Worm (Caenorhabditis elegans) whole organism, early embryonic: Measurements from ENCODE around the gene tsp-13.

ENCODE experiments used
- B0310.2 ChIP-seq: sonication (generic microtip); optimal IDR thresholded peaks from 2 replicates; lab custom pipeline; 2016; ENCODE audit warnings: mild to moderate bottlenecking, missing genetic modification characterization, missing compliant biosample characterization
- F13C5.2 ChIP-seq: sonication (generic microtip); optimal IDR thresholded peaks from 2 replicates; lab custom pipeline; 2017; ENCODE audit warnings: mild to moderate bottlenecking, missing genetic modification characterization, inconsistent platforms, missing compliant biosample characterization
- aly-1 ChIP-seq: sonication (generic microtip); optimal IDR thresholded peaks from 2 replicates; lab custom pipeline; 2016; ENCODE audit warnings: missing genetic modification characterization, missing compliant biosample characterization
- ama-1 ChIP-seq: fragments of 150-350 bp; optimal IDR thresholded peaks from 2 replicates; lab custom pipeline; 2014
- ceh-36 ChIP-seq: sonication (generic microtip); optimal IDR thresholded peaks from 2 replicates; lab custom pipeline; 2016; ENCODE audit warnings: missing genetic modification characterization, inconsistent platforms, missing compliant biosample characterization
- ets-7 ChIP-seq: sonication (generic microtip); optimal IDR thresholded peaks from 2 replicates; lab custom pipeline; 2016; ENCODE audit warnings: missing genotype, missing genetic modification characterization, missing compliant biosample characterization
- flt-1 ChIP-seq: fragments of 200-800 bp; sonication (Bioruptor generic); IDR thresholded peaks from 2 replicates; pipeline ENCODE4 v1.3.6; 2022; ENCODE audit warnings: missing genetic modification characterization, missing compliant biosample characterization
- hmbx-1 ChIP-seq: sonication (generic microtip); optimal IDR thresholded peaks from 2 replicates; lab custom pipeline; 2016; ENCODE audit warnings: mild to moderate bottlenecking, missing genetic modification characterization, missing compliant biosample characterization
- hmg-4 ChIP-seq: fragments of 200-800 bp; sonication (Bioruptor generic); optimal IDR thresholded peaks from 2 replicates; lab custom pipeline; 2018; ENCODE audit warnings: mild to moderate bottlenecking, missing genetic modification characterization, missing compliant biosample characterization
- pes-1 ChIP-seq: fragments of 200-800 bp; sonication (Bioruptor generic); IDR thresholded peaks from 2 replicates; pipeline ENCODE4 v1.3.6; 2022; ENCODE audit warnings: missing genetic modification reagents, missing genetic modification characterization, missing compliant biosample characterization
- scrt-1 ChIP-seq: fragments of 200-800 bp; sonication (Bioruptor generic); IDR thresholded peaks from 2 replicates; pipeline ENCODE4 v1.3.6; 2022; ENCODE audit warnings: missing genetic modification characterization, missing compliant biosample characterization
- sea-1 ChIP-seq: fragments of 200-800 bp; sonication (Bioruptor generic); conservative IDR thresholded peaks from 2 replicates; pipeline ENCODE4 v1.3.6; 2022; ENCODE audit warnings: missing genetic modification characterization, missing compliant biosample characterization
- tbx-11 ChIP-seq: fragments of 200-800 bp; sonication (Bioruptor generic); IDR thresholded peaks from 2 replicates; pipeline ENCODE4 v1.3.6; 2022; ENCODE audit warnings: missing genetic modification characterization, missing compliant biosample characterization
- tbx-37 ChIP-seq: fragments of 200-800 bp; sonication (Bioruptor generic); conservative IDR thresholded peaks from 2 replicates; pipeline ENCODE4 v1.3.6; 2022; ENCODE audit warnings: missing genetic modification reagents, missing genetic modification characterization, missing compliant biosample characterization

ce11 chrV:19178896-19179295, 25.0 kb downstream of the tsp-13 start:
- no peak for TF ChIP-seq aly-1 (tag; lab: Kevin White, UChicago)
- TF ChIP-seq scrt-1 (GFP tag; lab: Robert Waterston, UW) = no peak
- no peak for TF ChIP-seq tbx-11 (GFP tag; lab: Robert Waterston, UW)
- no peak for TF ChIP-seq ama-1 (lab: Kevin White, UChicago)
- TF ChIP-seq F13C5.2 (tag; lab: Kevin White, UChicago) = no peak
- no peak for TF ChIP-seq hmbx-1 (tag; lab: Kevin White, UChicago)
- TF ChIP-seq ceh-36 (tag; lab: Kevin White, UChicago) = no peak
- TF ChIP-seq tbx-37 = no peak
- TF ChIP-seq sea-1 = no peak
- TF ChIP-seq hmg-4 = no peak
- no peak for TF ChIP-seq B0310.2 (tag; lab: Kevin White, UChicago)
- TF ChIP-seq flt-1 = no peak
- no peak for TF ChIP-seq pes-1 (GFP tag; lab: Robert Waterston, UW)
- TF ChIP-seq ets-7 (tag; lab: Kevin White, UChicago) = no peak
